Worm (Caenorhabditis elegans): Measurements from ENCODE around the gene srh-36.

- no peak for TF ChIP-seq ceh-22 (tag; optimal IDR thresholded peaks at IDR 0.05)
- no peak for TF ChIP-seq dmd-4 (tag; optimal IDR thresholded peaks at IDR 0.05; ENCODE audit: borderline replicate concordance)
- TF ChIP-seq nhr-232 (tag; optimal IDR thresholded peaks at IDR 0.05): no peak
- no peak for TF ChIP-seq ceh-19 (GFP tag; optimal IDR thresholded peaks at IDR 0.05)
- TF ChIP-seq fkh-10 (GFP tag; optimal IDR thresholded peaks at IDR 0.05): no peak
Observed at ce11 chrV:2845771-2846170, 24.3 kb upstream of the srh-36 start, which contains the start of gene srj-44.
